Fruit fly (Drosophila melanogaster) whole organism, embryonic: Measurements from ENCODE around the gene cl.

Source experiments
- Antp ChIP-seq: fragments of 200-800 bp; sonication (Bioruptor generic); optimal IDR thresholded peaks from 3 replicates; lab custom pipeline; 2016; ENCODE audit warnings: missing biosample characterization, missing genetic modification characterization
- CG1024 ChIP-seq: fragments of 200-800 bp; sonication (Bioruptor generic); IDR thresholded peaks from 2 replicates; pipeline ENCODE4 v1.3.6; 2022; ENCODE audit warnings: missing biosample characterization, missing genetic modification characterization
- CG10462 ChIP-seq: fragments of 200-800 bp; sonication (Bioruptor generic); optimal IDR thresholded peaks from 2 replicates; lab custom pipeline; 2016; ENCODE audit warnings: missing biosample characterization, missing genetic modification characterization
- CG11456 ChIP-seq: fragments of 200-800 bp; sonication (Bioruptor generic); IDR thresholded peaks from 3 replicates; pipeline ENCODE4 v1.3.6; 2022; ENCODE audit warnings: missing biosample characterization, missing genetic modification characterization
- CG12391 ChIP-seq: fragments of 200-800 bp; sonication (Bioruptor generic); optimal IDR thresholded peaks from 3 replicates; lab custom pipeline; 2018; ENCODE audit warnings: missing biosample characterization, mild to moderate bottlenecking, missing genetic modification characterization, moderate library complexity
- CG13296 ChIP-seq: fragments of 200-800 bp; sonication (Bioruptor generic); optimal IDR thresholded peaks from 3 replicates; lab custom pipeline; 2018; ENCODE audit warnings: missing biosample characterization, mild to moderate bottlenecking, missing genetic modification characterization
- CG1529 ChIP-seq: fragments of 200-800 bp; sonication (Bioruptor generic); optimal IDR thresholded peaks from 3 replicates; lab custom pipeline; 2018; ENCODE audit warnings: missing biosample characterization, missing genetic modification characterization
- CG1602 ChIP-seq: fragments of 200-800 bp; sonication (Bioruptor generic); optimal IDR thresholded peaks from 3 replicates; lab custom pipeline; 2016; ENCODE audit warnings: missing biosample characterization, missing genetic modification characterization
- CG16815 ChIP-seq: fragments of 200-800 bp; sonication (Bioruptor generic); optimal IDR thresholded peaks from 3 replicates; lab custom pipeline; 2017; ENCODE audit warnings: missing biosample characterization, mild to moderate bottlenecking, missing genetic modification characterization
- CG17359 ChIP-seq: fragments of 200-800 bp; sonication (Bioruptor generic); optimal IDR thresholded peaks from 3 replicates; lab custom pipeline; 2018; ENCODE audit warnings: missing biosample characterization, mild to moderate bottlenecking, missing genetic modification characterization, moderate library complexity
- CG17612 ChIP-seq: fragments of 200-800 bp; sonication (Bioruptor generic); IDR thresholded peaks from 2 replicates; pipeline ENCODE4 v1.3.6; 2022; ENCODE audit warnings: missing biosample characterization, missing genetic modification characterization
- CG2116 ChIP-seq: fragments of 200-800 bp; sonication (Bioruptor generic); optimal IDR thresholded peaks from 3 replicates; lab custom pipeline; 2018; ENCODE audit warnings: missing biosample characterization, mild to moderate bottlenecking, missing genetic modification characterization
- CG2202 ChIP-seq: fragments of 200-800 bp; sonication (Bioruptor generic); optimal IDR thresholded peaks from 2 replicates; lab custom pipeline; 2018; ENCODE audit warnings: missing biosample characterization, mild to moderate bottlenecking, missing genetic modification characterization
- CG2889 ChIP-seq: fragments of 200-800 bp; sonication (Bioruptor generic); IDR thresholded peaks from 3 replicates; pipeline ENCODE4 v1.3.6; 2022; ENCODE audit warnings: missing biosample characterization, missing genetic modification characterization
- CG30020 ChIP-seq: fragments of 200-800 bp; optimal IDR thresholded peaks from 2 replicates; lab custom pipeline; 2019; ENCODE audit warnings: missing biosample characterization, mild to moderate bottlenecking, missing genetic modification characterization, moderate library complexity
- CG30403 ChIP-seq: fragments of 200-800 bp; sonication (Bioruptor generic); optimal IDR thresholded peaks from 3 replicates; lab custom pipeline; 2016; ENCODE audit warnings: missing biosample characterization, missing genetic modification characterization
- CG6689 ChIP-seq: fragments of 200-800 bp; sonication (Bioruptor generic); IDR thresholded peaks from 2 replicates; pipeline ENCODE4 v1.3.6; 2022; ENCODE audit warnings: missing biosample characterization, missing genetic modification characterization
- CG8089 ChIP-seq: fragments of 200-800 bp; sonication (Bioruptor generic); optimal IDR thresholded peaks from 3 replicates; lab custom pipeline; 2016; ENCODE audit warnings: missing biosample characterization, missing genetic modification characterization
- CG8388 ChIP-seq: fragments of 200-800 bp; sonication (Bioruptor generic); optimal IDR thresholded peaks from 2 replicates; lab custom pipeline; 2019; ENCODE audit warnings: missing biosample characterization, mild to moderate bottlenecking, missing genetic modification characterization, moderate library complexity
- Dp ChIP-seq: fragments of 200-800 bp; sonication (Bioruptor generic); optimal IDR thresholded peaks from 2 replicates; lab custom pipeline; 2018; ENCODE audit warnings: missing biosample characterization, mild to moderate bottlenecking, missing genetic modification characterization, moderate library complexity
- GATAe ChIP-seq: fragments of 200-800 bp; sonication (Bioruptor generic); conservative IDR thresholded peaks from 2 replicates; pipeline ENCODE4 v1.3.6; 2022; ENCODE audit warnings: missing biosample characterization, missing genetic modification characterization
- Gug ChIP-seq: fragments of 200-800 bp; sonication (Bioruptor generic); IDR thresholded peaks from 4 replicates; pipeline ENCODE4 v1.3.6; 2022; ENCODE audit warnings: missing biosample characterization, missing genetic modification characterization
- H15 ChIP-seq: fragments of 200-800 bp; sonication (Bioruptor generic); IDR thresholded peaks from 3 replicates; pipeline ENCODE4 v1.3.6; 2022; ENCODE audit warnings: missing biosample characterization, missing genetic modification characterization
- H2.0 ChIP-seq: fragments of 200-800 bp; sonication (Bioruptor generic); IDR thresholded peaks from 2 replicates; pipeline ENCODE4 v1.3.6; 2022; ENCODE audit warnings: missing biosample characterization, missing genetic modification characterization
- HLH3B ChIP-seq: fragments of 200-800 bp; sonication (Bioruptor generic); IDR thresholded peaks from 2 replicates; pipeline ENCODE4 v1.3.6; 2022; ENCODE audit warnings: missing biosample characterization, missing genetic modification characterization
- HmgZ ChIP-seq: fragments of 200-800 bp; sonication (Bioruptor generic); optimal IDR thresholded peaks from 2 replicates; lab custom pipeline; 2018; ENCODE audit warnings: missing biosample characterization, mild to moderate bottlenecking, missing genetic modification characterization
- Lpt ChIP-seq: fragments of >200 bp; optimal IDR thresholded peaks from 2 replicates; lab custom pipeline; 2018; ENCODE audit warnings: missing biosample characterization, missing genetic modification characterization
- Myb ChIP-seq: fragments of 200-800 bp; sonication (Bioruptor generic); optimal IDR thresholded peaks from 2 replicates; lab custom pipeline; 2016; ENCODE audit warnings: missing biosample characterization, missing genetic modification characterization
- Optix ChIP-seq: fragments of 200-800 bp; sonication (Bioruptor generic); IDR thresholded peaks from 3 replicates; pipeline ENCODE4 v1.3.6; 2022; ENCODE audit warnings: missing biosample characterization, missing genetic modification characterization
- Scr ChIP-seq: fragments of 200-800 bp; sonication (Bioruptor generic); IDR thresholded peaks from 2 replicates; pipeline ENCODE4 v1.3.6; 2022; ENCODE audit warnings: missing biosample characterization, missing genetic modification characterization; ENCODE audit not compliant: partially characterized antibody
- Sry-δ ChIP-seq: fragments of 200-800 bp; sonication (Bioruptor generic); optimal IDR thresholded peaks from 2 replicates; lab custom pipeline; 2016; ENCODE audit warnings: missing biosample characterization, missing genetic modification characterization
- Tbp ChIP-seq: fragments of >200 bp; optimal IDR thresholded peaks from 2 replicates; lab custom pipeline; 2018; ENCODE audit warnings: missing biosample characterization, missing genetic modification characterization
- ash1 ChIP-seq: fragments of 200-800 bp; sonication (Bioruptor generic); optimal IDR thresholded peaks from 2 replicates; lab custom pipeline; 2018; ENCODE audit warnings: missing biosample characterization, mild to moderate bottlenecking, missing genetic modification characterization
- crc ChIP-seq: fragments of 200-800 bp; sonication (Bioruptor generic); optimal IDR thresholded peaks from 2 replicates; lab custom pipeline; 2016; ENCODE audit warnings: missing biosample characterization, missing genetic modification characterization
- dan ChIP-seq: fragments of 200-800 bp; sonication (Bioruptor generic); IDR thresholded peaks from 2 replicates; pipeline ENCODE4 v1.3.6; 2022; ENCODE audit warnings: missing biosample characterization, missing genetic modification characterization
- dysf ChIP-seq: fragments of 200-800 bp; sonication (Bioruptor generic); IDR thresholded peaks from 3 replicates; pipeline ENCODE4 v1.3.6; 2022; ENCODE audit warnings: missing biosample characterization, missing genetic modification characterization
- eve ChIP-seq, 2 experiments: fragments of >200 bp; optimal IDR thresholded peaks; 2 replicates each; lab custom pipeline; 2017; ENCODE audit warnings: missing biosample characterization in 2 of 2, missing genetic modification characterization in 2 of 2
- grn ChIP-seq: fragments of 200-800 bp; sonication (Bioruptor generic); optimal IDR thresholded peaks from 3 replicates; lab custom pipeline; 2017; ENCODE audit warnings: missing biosample characterization, missing genetic modification characterization
- ham ChIP-seq: fragments of 200-800 bp; sonication (Bioruptor generic); IDR thresholded peaks from 2 replicates; pipeline ENCODE4 v1.3.6; 2022; ENCODE audit warnings: missing biosample characterization, missing genetic modification characterization
- hth ChIP-seq: fragments of >200 bp; optimal IDR thresholded peaks from 2 replicates; lab custom pipeline; 2017; ENCODE audit warnings: inconsistent platforms
- kay ChIP-seq: fragments of 200-800 bp; sonication (Bioruptor generic); optimal IDR thresholded peaks from 2 replicates; lab custom pipeline; 2016; ENCODE audit warnings: missing biosample characterization, missing genetic modification characterization
- lilli ChIP-seq: fragments of 200-800 bp; sonication (Bioruptor generic); optimal IDR thresholded peaks from 3 replicates; lab custom pipeline; 2016; ENCODE audit warnings: missing biosample characterization, missing genetic modification characterization
- lov ChIP-seq, 2 experiments: fragments of 200-800 bp in 1 of 2; fragments of >200 bp in 1 of 2; sonication (Bioruptor generic) in 1 of 2; IDR thresholded peaks in 1 of 2; optimal IDR thresholded peaks in 1 of 2; 2 replicates in 1 of 2; 3 replicates in 1 of 2; pipeline versions ENCODE4 v1.3.6 to Lab custom; 2017 to 2022; ENCODE audit warnings: missing biosample characterization in 1 of 2, missing genetic modification characterization in 1 of 2
- nom ChIP-seq: fragments of 200-800 bp; sonication (Bioruptor generic); optimal IDR thresholded peaks from 2 replicates; lab custom pipeline; 2017; ENCODE audit warnings: missing biosample characterization, missing genetic modification characterization, mild to moderate bottlenecking, moderate library complexity, missing genetic modification reagents
- onecut ChIP-seq: fragments of 200-800 bp; sonication (Bioruptor generic); IDR thresholded peaks from 2 replicates; pipeline ENCODE4 v1.3.6; 2022; ENCODE audit warnings: missing biosample characterization, missing genetic modification characterization
- pum ChIP-seq: fragments of 200-800 bp; sonication (Bioruptor generic); optimal IDR thresholded peaks from 2 replicates; lab custom pipeline; 2016; ENCODE audit warnings: missing biosample characterization, missing genetic modification characterization
- sens ChIP-seq: fragments of 200-800 bp; sonication (Bioruptor generic); peaks from one replicate; lab custom pipeline; 2016; ENCODE audit warnings: missing biosample characterization, missing genetic modification characterization
- tna ChIP-seq: fragments of 200-800 bp; sonication (Bioruptor generic); IDR thresholded peaks from 2 replicates; pipeline ENCODE4 v1.3.6; 2022; ENCODE audit warnings: missing biosample characterization, missing genetic modification characterization; ENCODE audit not compliant: partially characterized antibody
- tx ChIP-seq: fragments of 200-800 bp; sonication (Bioruptor generic); optimal IDR thresholded peaks from 2 replicates; lab custom pipeline; 2016; ENCODE audit warnings: missing biosample characterization, missing genetic modification characterization
- unpg ChIP-seq: fragments of 200-800 bp; sonication (Bioruptor generic); optimal IDR thresholded peaks from 3 replicates; lab custom pipeline; 2018; ENCODE audit warnings: missing biosample characterization, mild to moderate bottlenecking, missing genetic modification characterization, moderate library complexity
- z ChIP-seq: fragments of 200-800 bp; sonication (Bioruptor generic); IDR thresholded peaks from 3 replicates; pipeline ENCODE4 v1.3.6; 2022; ENCODE audit warnings: missing biosample characterization, missing genetic modification characterization

Gene cl

DNA sequence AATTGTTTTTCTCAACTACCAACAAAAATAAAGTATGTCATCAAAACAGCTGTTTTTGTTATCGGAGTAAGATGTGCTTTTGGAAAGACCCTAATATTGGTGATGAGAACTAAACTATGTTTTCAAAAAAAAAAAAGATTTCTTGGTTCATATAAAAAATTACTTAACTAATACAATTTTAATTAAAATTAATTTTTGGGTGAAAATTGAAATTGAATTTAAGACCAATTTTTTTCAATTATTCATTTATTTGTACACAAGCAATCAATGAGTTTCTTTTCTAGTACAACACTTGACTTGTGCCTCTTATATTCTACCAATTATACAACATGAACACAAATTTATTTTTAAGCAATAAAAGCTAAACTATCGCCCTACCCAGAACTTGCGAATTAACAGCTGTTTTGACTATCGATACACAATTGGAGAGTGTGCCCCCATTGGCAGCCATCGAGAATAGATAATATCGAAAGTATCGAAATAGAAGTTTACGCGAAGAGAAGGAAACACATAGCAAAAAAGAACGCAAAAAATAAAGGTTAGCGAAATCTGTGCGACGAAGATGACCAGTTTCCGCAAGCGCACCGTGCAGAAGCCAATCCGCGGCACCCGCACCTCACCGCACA, 4.0 kb downstream of the cl start, which contains the start of the genes Vps52 and Elp4 (continued):
- peak; percentile 90 for TF ChIP-seq CG12391
- TF ChIP-seq CG13296 (GFP tag; lab: Kevin White, UChicago): peak; percentile 79
- no peak for TF ChIP-seq Optix (GFP tag; lab: Robert Waterston, UW)
- TF ChIP-seq CG1529: peak; percentile 27
- peak; percentile 60 for TF ChIP-seq CG16815 (GFP tag; lab: Kevin White, UChicago)
- TF ChIP-seq CG2202 (tag; lab: Kevin White, UChicago): no peak
- TF ChIP-seq nom: peak; percentile 21
- peak; percentile 17 for TF ChIP-seq tx
- TF ChIP-seq CG6689: peak; percentile 81
- TF ChIP-seq CG1602: peak; percentile 78
- TF ChIP-seq pum (GFP tag; lab: Kevin White, UChicago): peak; percentile 36
- peak; percentile 31 for TF ChIP-seq CG8089
- TF ChIP-seq eve (GFP tag; optimal IDR thresholded peaks at IDR 0.05; lab: Kevin White, UChicago): no peak
- no peak for TF ChIP-seq lov (optimal IDR thresholded peaks at IDR 0.05; lab: Kevin White, UChicago)
- no peak for TF ChIP-seq lov (GFP tag; IDR thresholded peaks at IDR 0.05; lab: Robert Waterston, UW)
- peak; percentile 30 for TF ChIP-seq Dp (GFP tag; lab: Kevin White, UChicago)
- TF ChIP-seq CG11456 (GFP tag; lab: Robert Waterston, UW): peak; percentile 74; the same call in 2 of the 3 replicates
- TF ChIP-seq sens (GFP tag; lab: Kevin White, UChicago): peak; percentile 93
- TF ChIP-seq CG17612 (GFP tag; lab: Robert Waterston, UW): 0 out of 2 replicates have a peak, but pooled peaks have one; percentile 42
- TF ChIP-seq grn (GFP tag; lab: Kevin White, UChicago): no peak
- no peak for TF ChIP-seq Tbp (GFP tag; lab: Kevin White, UChicago)
- TF ChIP-seq HmgZ (tag; lab: Kevin White, UChicago): peak; percentile 66
- peak; percentile 73 for TF ChIP-seq kay
- TF ChIP-seq HLH3B (GFP tag; lab: Robert Waterston, UW): peak; percentile 29; the same call in 1 of the 2 replicates
- peak; percentile 53 for TF ChIP-seq H2.0 (GFP tag; lab: Robert Waterston, UW)
- no peak for TF ChIP-seq ham
- peak; percentile 8 for TF ChIP-seq CG10462 (GFP tag; lab: Kevin White, UChicago)
- TF ChIP-seq Antp (GFP tag; lab: Kevin White, UChicago): peak; percentile 7
- peak; percentile 78 for TF ChIP-seq dysf (GFP tag; lab: Robert Waterston, UW)
- peak; percentile 79 for TF ChIP-seq lilli (GFP tag; lab: Kevin White, UChicago)
- no peak for TF ChIP-seq hth (lab: Kevin White, UChicago)
- TF ChIP-seq Sry-δ (GFP tag; lab: Kevin White, UChicago): peak; percentile 76
- peak; percentile 77 for TF ChIP-seq Scr (GFP tag; lab: Robert Waterston, UW)
- TF ChIP-seq Gug: no peak
- peak; percentile 35 for TF ChIP-seq crc
- peak; percentile 82 for TF ChIP-seq CG30020 (tag; lab: Kevin White, UChicago)
- TF ChIP-seq CG17359 (tag; lab: Kevin White, UChicago): peak; percentile 75
- 0 out of 2 replicates have a peak, but pooled peaks have one; percentile 41 for TF ChIP-seq onecut (GFP tag; lab: Robert Waterston, UW)
- TF ChIP-seq H15 (GFP tag; lab: Robert Waterston, UW): peak; percentile 59; the same call in 1 of the 3 replicates
- no peak for TF ChIP-seq ash1 (GFP tag; lab: Kevin White, UChicago)
- TF ChIP-seq CG8388: peak; percentile 61
- TF ChIP-seq CG30403: peak; percentile 91
- TF ChIP-seq CG2116 (GFP tag; lab: Kevin White, UChicago): peak; percentile 86
- no peak for TF ChIP-seq z
- peak; percentile 12 for TF ChIP-seq Myb (GFP tag; lab: Kevin White, UChicago)
- no peak for TF ChIP-seq GATAe (GFP tag; lab: Robert Waterston, UW)
- peak; percentile 47; the same call in 1 of the 3 replicates for TF ChIP-seq CG2889 (GFP tag; lab: Robert Waterston, UW)
- no peak for TF ChIP-seq Lpt (GFP tag; lab: Kevin White, UChicago)
- TF ChIP-seq dan (GFP tag; lab: Robert Waterston, UW): no peak
- TF ChIP-seq tna (GFP tag; lab: Robert Waterston, UW): peak; percentile 64
- TF ChIP-seq unpg (GFP tag; lab: Kevin White, UChicago): peak; percentile 75
- TF ChIP-seq CG1024 (GFP tag; lab: Robert Waterston, UW): peak; percentile 41; the same call in 1 of the 2 replicates
